Fruit fly (Drosophila melanogaster): ENCODE data around the gene mRpL9.

The mRpL9 gene

DNA sequence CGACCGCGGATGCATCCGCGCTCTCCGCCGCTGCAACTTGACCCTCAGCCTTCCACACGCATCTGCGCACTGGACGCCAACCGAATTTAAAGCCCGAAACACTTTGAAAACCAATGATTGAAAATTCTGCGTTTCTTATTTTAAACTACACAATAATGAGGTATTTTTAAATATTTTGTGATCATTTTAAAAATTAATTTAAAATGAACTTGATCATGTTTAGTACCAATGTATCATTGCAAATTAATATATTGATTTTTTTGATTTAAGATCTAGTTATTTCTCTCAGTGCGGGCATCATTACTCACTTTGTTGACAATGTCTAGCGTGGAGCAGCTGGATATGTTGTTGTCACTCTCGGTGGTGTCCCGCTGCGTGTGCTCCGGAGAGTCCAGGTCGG, 36.3 kb downstream of the mRpL9 start (continued):
- TF ChIP-seq bsh (GFP tag; optimal IDR thresholded peaks at IDR 0.05) (peak in 1 of 2 experiments; percentile 62), Bdp1 (GFP tag; optimal IDR thresholded peaks at IDR 0.05) (no peak), slou (GFP tag; optimal IDR thresholded peaks at IDR 0.05) (no peak), lmd (GFP tag; IDR thresholded peaks at IDR 0.05) (peak; percentile 48), CG18011 (GFP tag; optimal IDR thresholded peaks at IDR 0.05) (no peak), nerfin-2 (GFP tag; IDR thresholded peaks at IDR 0.05; ENCODE audit: partially characterized antibody) (no peak), Blimp-1 (GFP tag; optimal IDR thresholded peaks at IDR 0.05) (no peak), cad (GFP tag; optimal IDR thresholded peaks at IDR 0.05) (no peak), CG13287 (GFP tag; IDR thresholded peaks at IDR 0.05; ENCODE audit: partially characterized antibody) (no peak), CG7372 (GFP tag; IDR thresholded peaks at IDR 0.05) (no peak), PHDP (tag; optimal IDR thresholded peaks at IDR 0.05) (peak; percentile 63), HLH54F (GFP tag; optimal IDR thresholded peaks at IDR 0.05) (no peak), CG3065 (GFP tag; optimal IDR thresholded peaks at IDR 0.05) (no peak), CG5245 (GFP tag; optimal IDR thresholded peaks at IDR 0.05) (no peak), fu2 (GFP tag; optimal IDR thresholded peaks at IDR 0.05) (no peak), Lpt (GFP tag; optimal IDR thresholded peaks at IDR 0.05) (no peak), CG11696 (GFP tag; IDR thresholded peaks at IDR 0.05) (no peak), toy (GFP tag; IDR thresholded peaks at IDR 0.05) (no peak), D19A (tag; optimal IDR thresholded peaks at IDR 0.05) (no peak), Sry-δ (GFP tag; optimal IDR thresholded peaks at IDR 0.05) (no peak), Spps (tag; optimal IDR thresholded peaks at IDR 0.05) (no peak), CG4282 (GFP tag; optimal IDR thresholded peaks at IDR 0.05) (no peak), CG2129 (GFP tag; IDR thresholded peaks at IDR 0.05; ENCODE audit: partially characterized antibody) (no peak), chinmo (GFP tag; IDR thresholded peaks at IDR 0.05; ENCODE audit: partially characterized antibody) (no peak), HmgZ (tag; optimal IDR thresholded peaks at IDR 0.05) (peak; percentile 29), Hr78 (GFP tag; optimal IDR thresholded peaks at IDR 0.05) (no peak), Xrp1 (GFP tag; IDR thresholded peaks at IDR 0.05) (peak; percentile 41; the same call in 1 of the 2 replicates), CG17912 (GFP tag; optimal IDR thresholded peaks at IDR 0.05) (no peak), pros (GFP tag; optimal IDR thresholded peaks at IDR 0.05) (no peak), CG14667 (GFP tag; IDR thresholded peaks at IDR 0.05) (no peak), run (tag; optimal IDR thresholded peaks at IDR 0.05) (no peak), grau (tag; optimal IDR thresholded peaks at IDR 0.05) (peak; percentile 51), NC2β (GFP tag; optimal IDR thresholded peaks at IDR 0.05) (no peak), zen (tag; optimal IDR thresholded peaks at IDR 0.05) (no peak), CG17359 (tag; optimal IDR thresholded peaks at IDR 0.05) (peak; percentile 45), CG1792 (GFP tag; optimal IDR thresholded peaks at IDR 0.05) (no peak), Dref (GFP tag; IDR thresholded peaks at IDR 0.05) (no peak), D (optimal IDR thresholded peaks at IDR 0.05) (no peak), D (GFP tag; optimal IDR thresholded peaks at IDR 0.05) (no peak), Dp (GFP tag; optimal IDR thresholded peaks at IDR 0.05) (no peak), Awh (GFP tag; IDR thresholded peaks at IDR 0.05) (no peak), MTF-1 (GFP tag; optimal IDR thresholded peaks at IDR 0.05; ENCODE audit: borderline replicate concordance) (no peak), D19B (GFP tag; optimal IDR thresholded peaks at IDR 0.05) (no peak), sima (GFP tag; optimal IDR thresholded peaks at IDR 0.05) (no peak), odd (GFP tag; optimal IDR thresholded peaks at IDR 0.05) (no peak), eve (GFP tag; optimal IDR thresholded peaks at IDR 0.05) (no peak), disco-r (GFP tag; optimal IDR thresholded peaks at IDR 0.05) (no peak), CG6813 (GFP tag; optimal IDR thresholded peaks at IDR 0.05) (no peak), pita (GFP tag; optimal IDR thresholded peaks at IDR 0.05) (no peak), gcm2 (GFP tag; optimal IDR thresholded peaks at IDR 0.05) (no peak), z (GFP tag; IDR thresholded peaks at IDR 0.05) (no peak), HmgD (GFP tag; optimal IDR thresholded peaks at IDR 0.05) (no peak)
